Fruit fly (Drosophila melanogaster) whole organism, prepupa: ENCODE measurements around the gene WDR79.

Experiments
- CG11902 ChIP-seq: fragments of 200-800 bp; sonication (Bioruptor generic); optimal IDR thresholded peaks from 3 replicates; lab custom pipeline; 2016; ENCODE audit warnings: missing biosample characterization, missing genetic modification characterization
- CG16779 ChIP-seq: fragments of 200-800 bp; sonication (Bioruptor generic); optimal IDR thresholded peaks from 3 replicates; lab custom pipeline; 2017; ENCODE audit warnings: missing biosample characterization, mild to moderate bottlenecking, missing genetic modification characterization
- CG3919 ChIP-seq: fragments of 200-800 bp; sonication (Bioruptor generic); optimal IDR thresholded peaks from 3 replicates; lab custom pipeline; 2016; ENCODE audit warnings: missing biosample characterization, missing genetic modification characterization
- CG6808 ChIP-seq: fragments of 200-800 bp; sonication (Bioruptor generic); optimal IDR thresholded peaks from 3 replicates; lab custom pipeline; 2017; ENCODE audit warnings: missing biosample characterization, missing genetic modification characterization, mild to moderate bottlenecking, moderate library complexity, missing genetic modification reagents
- CG6854 ChIP-seq: fragments of 200-800 bp; sonication (Bioruptor generic); optimal IDR thresholded peaks from 2 replicates; lab custom pipeline; 2017; ENCODE audit warnings: missing biosample characterization, mild to moderate bottlenecking, missing genetic modification characterization
- CG8632 ChIP-seq: fragments of 200-800 bp; sonication (Bioruptor generic); optimal IDR thresholded peaks from 3 replicates; lab custom pipeline; 2016; ENCODE audit warnings: missing biosample characterization, missing genetic modification characterization
- CG9139 ChIP-seq: fragments of 200-800 bp; sonication (Bioruptor generic); optimal IDR thresholded peaks from 3 replicates; lab custom pipeline; 2017; ENCODE audit warnings: missing biosample characterization, mild to moderate bottlenecking, missing genetic modification characterization
- Eip93F ChIP-seq: fragments of 200-800 bp; sonication (Bioruptor generic); optimal IDR thresholded peaks from 2 replicates; lab custom pipeline; 2016; ENCODE audit warnings: missing biosample characterization, mild to moderate bottlenecking, missing genetic modification characterization
- Hr4 ChIP-seq: fragments of 200-800 bp; sonication (Bioruptor generic); optimal IDR thresholded peaks from 3 replicates; lab custom pipeline; 2016; ENCODE audit warnings: missing biosample characterization, missing genetic modification characterization
- lz ChIP-seq: fragments of 200-800 bp; sonication (Bioruptor generic); optimal IDR thresholded peaks from 3 replicates; lab custom pipeline; 2016; ENCODE audit warnings: missing biosample characterization, missing genetic modification characterization
- topi ChIP-seq: fragments of 200-800 bp; sonication (Bioruptor generic); optimal IDR thresholded peaks from 3 replicates; lab custom pipeline; 2016; ENCODE audit warnings: missing biosample characterization, missing genetic modification characterization

- TF ChIP-seq CG11902 (GFP tag; lab: Kevin White, UChicago): no peak
- TF ChIP-seq topi: peak; percentile 8
- TF ChIP-seq Hr4 (GFP tag; lab: Kevin White, UChicago): no peak
- no peak for TF ChIP-seq CG9139 (GFP tag; lab: Kevin White, UChicago)
- TF ChIP-seq CG3919: no peak
- no peak for TF ChIP-seq CG8632
- no peak for TF ChIP-seq CG6808 (GFP tag; lab: Kevin White, UChicago)
- TF ChIP-seq CG16779: peak; percentile 63
- no peak for TF ChIP-seq Eip93F (GFP tag; lab: Kevin White, UChicago)
- TF ChIP-seq CG6854 (GFP tag; lab: Kevin White, UChicago): peak; percentile 50
- no peak for TF ChIP-seq lz (GFP tag; lab: Kevin White, UChicago)
Measured at dm6 chr2L:6078757-6079351, 48.7 kb downstream of the WDR79 start.
